Worm (Caenorhabditis elegans) whole organism, L4/young adult: ENCODE data around the gene C17C3.1.
A peak's percentile ranks its signal among the peaks of the same experiment; 100 is the strongest.

Experiments
- W03F9.2 ChIP-seq: fragments of 150-350 bp; optimal IDR thresholded peaks from 2 replicates; lab custom pipeline; 2014; ENCODE audit warnings: missing biosample characterization, missing genetic modification characterization
- dao-5 ChIP-seq: sonication (generic microtip); optimal IDR thresholded peaks from 2 replicates; lab custom pipeline; 2016; ENCODE audit warnings: missing genotype, missing genetic modification characterization, moderate library complexity, missing compliant biosample characterization
- him-1 ChIP-seq: sonication (generic microtip); optimal IDR thresholded peaks from 2 replicates; lab custom pipeline; 2016; ENCODE audit warnings: missing genotype, missing genetic modification reagents, missing genetic modification characterization, missing compliant biosample characterization

C17C3.1 gene

ce11 chrII:5577060-5577459 lies 6.7 kb downstream of the C17C3.1 start:
- peak; percentile 6 for TF ChIP-seq him-1 (tag; lab: Kevin White, UChicago)
- TF ChIP-seq dao-5: peak; percentile 28
- peak; percentile 59 for TF ChIP-seq W03F9.2 (tag; lab: Kevin White, UChicago)

- TF ChIP-seq W03F9.2 (tag; lab: Kevin White, UChicago) (no peak), dao-5 (no peak), him-1 (tag; lab: Kevin White, UChicago) (no peak)
Observed at ce11 chrII:5578035-5578434, 7.7 kb downstream of the C17C3.1 start, which contains the start of gene T25E4.1. T25E4.1 (plus strand) TSS chrII:5578335.

- TF ChIP-seq him-1 (tag; lab: Kevin White, UChicago) (no peak), W03F9.2 (tag; lab: Kevin White, UChicago) (no peak), dao-5 (no peak)
Observed at ce11 chrII:5578714-5579113, 8.3 kb downstream of the C17C3.1 start.

- TF ChIP-seq W03F9.2 (tag; lab: Kevin White, UChicago) (no peak), dao-5 (no peak), him-1 (tag; lab: Kevin White, UChicago) (no peak)
Observed at ce11 chrII:5579236-5579635, 8.9 kb downstream of the C17C3.1 start.

- TF ChIP-seq him-1 (tag; lab: Kevin White, UChicago): no peak
- TF ChIP-seq dao-5: no peak
- no peak for TF ChIP-seq W03F9.2 (tag; lab: Kevin White, UChicago)
Observed at ce11 chrII:5582309-5582708, 11.9 kb downstream of the C17C3.1 start, which contains the start of gene T25E4.2. T25E4.2 (minus strand) TSS chrII:5582409.

- TF ChIP-seq W03F9.2 (tag; lab: Kevin White, UChicago) (no peak), him-1 (tag; lab: Kevin White, UChicago) (no peak), dao-5 (no peak)
Observed at ce11 chrII:5585788-5586187, 15.4 kb downstream of the C17C3.1 start, which contains the start of gene lys-8. lys-8 (plus strand) TSS chrII:5586178.

ce11 chrII:5587794-5588193 lies 17.4 kb downstream of the C17C3.1 start:
- TF ChIP-seq W03F9.2 (tag; lab: Kevin White, UChicago) (no peak), dao-5 (no peak), him-1 (tag; lab: Kevin White, UChicago) (no peak)

ce11 chrII:5589690-5590089 lies 19.3 kb downstream of the C17C3.1 start, which contains the start of gene C17G10.13:
C17G10.13 (minus strand) TSS chrII:5589790.
- TF ChIP-seq W03F9.2 (tag; lab: Kevin White, UChicago): no peak
- no peak for TF ChIP-seq dao-5
- TF ChIP-seq him-1 (tag; lab: Kevin White, UChicago): no peak

ce11 chrII:5591558-5591957 lies 21.2 kb downstream of the C17C3.1 start:
- TF ChIP-seq dao-5: no peak
- TF ChIP-seq W03F9.2 (tag; lab: Kevin White, UChicago): no peak
- TF ChIP-seq him-1 (tag; lab: Kevin White, UChicago): no peak

ce11 chrII:5592857-5593256 lies 22.5 kb downstream of the C17C3.1 start:
- no peak for TF ChIP-seq W03F9.2 (tag; lab: Kevin White, UChicago)
- no peak for TF ChIP-seq dao-5
- TF ChIP-seq him-1 (tag; lab: Kevin White, UChicago): no peak

- TF ChIP-seq dao-5 (no peak), W03F9.2 (tag; lab: Kevin White, UChicago) (peak; percentile 57)
Observed at ce11 chrII:5593377-5593932, 23.1 kb downstream of the C17C3.1 start, which contains the start of gene cdc-14. cdc-14 (minus strand) TSS chrII:5593427.

ce11 chrII:5594210-5594764 lies 23.9 kb downstream of the C17C3.1 start, which contains the start of gene ttc-4:
ttc-4 (plus strand) TSS chrII:5594714.
- TF ChIP-seq him-1 (tag; lab: Kevin White, UChicago): no peak
- TF ChIP-seq W03F9.2 (tag; lab: Kevin White, UChicago): peak; percentile 57
- no peak for TF ChIP-seq dao-5

ce11 chrII:5596247-5596646 lies 25.9 kb downstream of the C17C3.1 start, which contains the start of gene C17G10.1:
C17G10.1 (plus strand) TSS chrII:5596547.
- no peak for TF ChIP-seq him-1 (tag; lab: Kevin White, UChicago)
- TF ChIP-seq W03F9.2 (tag; lab: Kevin White, UChicago): no peak
- no peak for TF ChIP-seq dao-5

- TF ChIP-seq him-1 (tag; lab: Kevin White, UChicago) (no peak), dao-5 (no peak), W03F9.2 (tag; lab: Kevin White, UChicago) (peak; percentile 32)
Observed at ce11 chrII:5599326-5600044, 29.1 kb downstream of the C17C3.1 start, which contains the start of gene C17G10.10. C17G10.10 (minus strand) TSS chrII:5599376.
